Fruit fly (Drosophila melanogaster) whole organism, embryonic: ENCODE data around the gene Z600.

Experiments
- Awh ChIP-seq: fragments of 200-800 bp; sonication (Bioruptor generic); IDR thresholded peaks from 2 replicates; pipeline ENCODE4, ENCODE4 v1.3.6; 2022; ENCODE audit warnings: missing biosample characterization, missing genetic modification characterization
- CG10979 ChIP-seq: fragments of 200-800 bp; sonication (Bioruptor generic); optimal IDR thresholded peaks from 2 replicates; lab custom pipeline; 2018; ENCODE audit warnings: missing biosample characterization, mild to moderate bottlenecking, missing genetic modification characterization, moderate library complexity
- CG12219 ChIP-seq: fragments of 200-800 bp; sonication (Bioruptor generic); optimal IDR thresholded peaks from 3 replicates; lab custom pipeline; 2018; ENCODE audit warnings: missing biosample characterization, mild to moderate bottlenecking, missing genetic modification characterization
- CG12769 ChIP-seq: fragments of 200-800 bp; sonication (Bioruptor generic); optimal IDR thresholded peaks from 2 replicates; lab custom pipeline; 2019; ENCODE audit warnings: missing biosample characterization, mild to moderate bottlenecking, missing genetic modification characterization, moderate library complexity
- CG14710 ChIP-seq: fragments of 200-800 bp; sonication (Bioruptor generic); optimal IDR thresholded peaks from 3 replicates; lab custom pipeline; 2019; ENCODE audit warnings: missing biosample characterization, mild to moderate bottlenecking, missing genetic modification characterization, moderate library complexity
- CG16815 ChIP-seq: fragments of 200-800 bp; sonication (Bioruptor generic); optimal IDR thresholded peaks from 3 replicates; lab custom pipeline; 2017; ENCODE audit warnings: missing biosample characterization, mild to moderate bottlenecking, missing genetic modification characterization
- CG17186 ChIP-seq: fragments of 200-800 bp; sonication (Bioruptor generic); optimal IDR thresholded peaks from 3 replicates; lab custom pipeline; 2017; ENCODE audit warnings: missing biosample characterization, missing genetic modification reagents, missing genetic modification characterization
- CG18011 ChIP-seq: fragments of 200-800 bp; sonication (Bioruptor generic); optimal IDR thresholded peaks from 2 replicates; lab custom pipeline; 2017; ENCODE audit warnings: missing biosample characterization, missing genetic modification characterization, mild to moderate bottlenecking, moderate library complexity, missing genotype
- CG2116 ChIP-seq: fragments of 200-800 bp; sonication (Bioruptor generic); optimal IDR thresholded peaks from 3 replicates; lab custom pipeline; 2018; ENCODE audit warnings: missing biosample characterization, mild to moderate bottlenecking, missing genetic modification characterization
- CG2120 ChIP-seq: fragments of 200-800 bp; sonication (Bioruptor generic); optimal IDR thresholded peaks from 3 replicates; lab custom pipeline; 2016; ENCODE audit warnings: missing biosample characterization, missing genetic modification characterization
- CG30020 ChIP-seq: fragments of 200-800 bp; optimal IDR thresholded peaks from 2 replicates; lab custom pipeline; 2019; ENCODE audit warnings: missing biosample characterization, mild to moderate bottlenecking, missing genetic modification characterization, moderate library complexity
- CG34376 ChIP-seq: fragments of 200-800 bp; sonication (Bioruptor generic); optimal IDR thresholded peaks from 2 replicates; lab custom pipeline; 2018; ENCODE audit warnings: missing biosample characterization, mild to moderate bottlenecking, missing genetic modification characterization
- CG3726 ChIP-seq: fragments of 200-800 bp; sonication (Bioruptor generic); IDR thresholded peaks from 3 replicates; pipeline ENCODE4, ENCODE4 v1.3.6; 2022; ENCODE audit warnings: missing biosample characterization, missing genetic modification characterization
- CG3995 ChIP-seq: fragments of 200-800 bp; sonication (Bioruptor generic); optimal IDR thresholded peaks from 3 replicates; lab custom pipeline; 2016; ENCODE audit warnings: missing biosample characterization, missing genetic modification characterization
- CG4424 ChIP-seq: fragments of 200-800 bp; sonication (Bioruptor generic); optimal IDR thresholded peaks from 3 replicates; lab custom pipeline; 2016; ENCODE audit warnings: missing biosample characterization, missing genetic modification characterization
- CG4617 ChIP-seq: fragments of 200-800 bp; sonication (Bioruptor generic); optimal IDR thresholded peaks from 3 replicates; lab custom pipeline; 2016; ENCODE audit warnings: missing biosample characterization, missing genetic modification characterization, borderline replicate concordance
- CG6765 ChIP-seq: fragments of 200-800 bp; sonication (Bioruptor generic); optimal IDR thresholded peaks from 3 replicates; lab custom pipeline; 2017; ENCODE audit warnings: missing biosample characterization, mild to moderate bottlenecking, missing genetic modification characterization
- CG6791 ChIP-seq: fragments of 200-800 bp; sonication (Bioruptor generic); IDR thresholded peaks from 3 replicates; pipeline ENCODE4 v1.3.6; 2022; ENCODE audit warnings: missing biosample characterization, missing genetic modification characterization; ENCODE audit not compliant: partially characterized antibody
- CG8359 ChIP-seq: fragments of 200-800 bp; sonication (Bioruptor generic); optimal IDR thresholded peaks from 2 replicates; lab custom pipeline; 2017; ENCODE audit warnings: missing biosample characterization, mild to moderate bottlenecking, missing genetic modification characterization, borderline replicate concordance
- CG9932 ChIP-seq: fragments of 200-800 bp; sonication (Bioruptor generic); IDR thresholded peaks from 2 replicates; pipeline ENCODE4 v1.3.6; 2022; ENCODE audit warnings: missing biosample characterization, missing genetic modification characterization
- CoRest ChIP-seq: fragments of 200-800 bp; sonication (Bioruptor generic); optimal IDR thresholded peaks from 3 replicates; lab custom pipeline; 2018; ENCODE audit warnings: missing biosample characterization, mild to moderate bottlenecking, missing genetic modification characterization, moderate library complexity
- Dref ChIP-seq: fragments of 200-800 bp; sonication (Bioruptor generic); IDR thresholded peaks from 2 replicates; pipeline ENCODE4 v1.3.6; 2022; ENCODE audit warnings: missing biosample characterization, missing genetic modification characterization
- H15 ChIP-seq: fragments of 200-800 bp; sonication (Bioruptor generic); IDR thresholded peaks from 3 replicates; pipeline ENCODE4 v1.3.6; 2022; ENCODE audit warnings: missing biosample characterization, missing genetic modification characterization
- HmgZ ChIP-seq: fragments of 200-800 bp; sonication (Bioruptor generic); optimal IDR thresholded peaks from 2 replicates; lab custom pipeline; 2018; ENCODE audit warnings: missing biosample characterization, mild to moderate bottlenecking, missing genetic modification characterization
- Hmx ChIP-seq: fragments of 200-800 bp; sonication (Bioruptor generic); optimal IDR thresholded peaks from 2 replicates; lab custom pipeline; 2016; ENCODE audit warnings: missing biosample characterization, missing genetic modification characterization
- Lim3 ChIP-seq: fragments of 200-800 bp; sonication (Bioruptor generic); IDR thresholded peaks from 2 replicates; pipeline ENCODE4 v1.3.6; 2022; ENCODE audit warnings: missing biosample characterization, missing genetic modification characterization
- MESR4 ChIP-seq: fragments of 200-800 bp; sonication (Bioruptor generic); optimal IDR thresholded peaks from 2 replicates; lab custom pipeline; 2018; ENCODE audit warnings: missing biosample characterization, mild to moderate bottlenecking, missing genetic modification characterization, moderate library complexity
- NC2β ChIP-seq: fragments of 200-800 bp; sonication (Bioruptor generic); optimal IDR thresholded peaks from 2 replicates; lab custom pipeline; 2016; ENCODE audit warnings: missing biosample characterization, missing genetic modification characterization
- PHDP ChIP-seq: fragments of 200-800 bp; sonication (Bioruptor generic); optimal IDR thresholded peaks from 3 replicates; lab custom pipeline; 2018; ENCODE audit warnings: missing biosample characterization, mild to moderate bottlenecking, missing genetic modification characterization, moderate library complexity
- Ssrp ChIP-seq: fragments of 200-800 bp; sonication (Bioruptor generic); optimal IDR thresholded peaks from 2 replicates; lab custom pipeline; 2018; ENCODE audit warnings: missing biosample characterization, mild to moderate bottlenecking, missing genetic modification characterization, moderate library complexity
- TFAM ChIP-seq: fragments of 200-800 bp; sonication (Bioruptor generic); optimal IDR thresholded peaks from 2 replicates; lab custom pipeline; 2017; ENCODE audit warnings: missing biosample characterization, missing genetic modification characterization, inconsistent platforms
- Xbp1 ChIP-seq: fragments of 200-800 bp; sonication (Bioruptor generic); optimal IDR thresholded peaks from 3 replicates; lab custom pipeline; 2016; ENCODE audit warnings: missing biosample characterization, mild to moderate bottlenecking, missing genetic modification characterization
- chm ChIP-seq: fragments of 200-800 bp; sonication (Bioruptor generic); IDR thresholded peaks from 2 replicates; pipeline ENCODE4 v1.3.6; 2022; ENCODE audit warnings: missing biosample characterization, missing genetic modification characterization
- ems ChIP-seq: fragments of 200-800 bp; sonication (Bioruptor generic); optimal IDR thresholded peaks from 3 replicates; lab custom pipeline; 2016; ENCODE audit warnings: missing biosample characterization, missing genetic modification characterization
- fd3F ChIP-seq: fragments of 200-800 bp; sonication (Bioruptor generic); optimal IDR thresholded peaks from 2 replicates; lab custom pipeline; 2018; ENCODE audit warnings: missing biosample characterization, mild to moderate bottlenecking, missing genetic modification characterization, moderate library complexity
- fu2 ChIP-seq: fragments of 200-800 bp; sonication (Bioruptor generic); optimal IDR thresholded peaks from 2 replicates; lab custom pipeline; 2016; ENCODE audit warnings: missing biosample characterization, missing genetic modification characterization
- grau ChIP-seq: fragments of 200-800 bp; optimal IDR thresholded peaks from 3 replicates; lab custom pipeline; 2019; ENCODE audit warnings: missing biosample characterization, mild to moderate bottlenecking, missing genetic modification characterization, moderate library complexity
- h ChIP-seq: fragments of >200 bp; optimal IDR thresholded peaks from 2 replicates; lab custom pipeline; 2017
- ham ChIP-seq: fragments of 200-800 bp; sonication (Bioruptor generic); IDR thresholded peaks from 2 replicates; pipeline ENCODE4 v1.3.6; 2022; ENCODE audit warnings: missing biosample characterization, missing genetic modification characterization
- hb ChIP-seq: fragments of 200-800 bp; sonication (Bioruptor generic); IDR thresholded peaks from 3 replicates; pipeline ENCODE4 v1.3.6; 2022; ENCODE audit warnings: missing biosample characterization, missing genetic modification characterization; ENCODE audit not compliant: partially characterized antibody
- kay ChIP-seq: fragments of 200-800 bp; sonication (Bioruptor generic); optimal IDR thresholded peaks from 2 replicates; lab custom pipeline; 2016; ENCODE audit warnings: missing biosample characterization, missing genetic modification characterization
- klu ChIP-seq: fragments of 200-800 bp; sonication (Bioruptor generic); IDR thresholded peaks from 2 replicates; pipeline ENCODE4 v1.3.6; 2022; ENCODE audit warnings: missing biosample characterization, missing genetic modification characterization
- nerfin-2 ChIP-seq: fragments of 200-800 bp; sonication (Bioruptor generic); IDR thresholded peaks from 2 replicates; pipeline ENCODE4 v1.3.6; 2022; ENCODE audit warnings: missing biosample characterization, missing genetic modification characterization; ENCODE audit not compliant: partially characterized antibody
- nmo ChIP-seq: fragments of 200-800 bp; sonication (Bioruptor generic); optimal IDR thresholded peaks from 2 replicates; lab custom pipeline; 2018; ENCODE audit warnings: missing biosample characterization, mild to moderate bottlenecking, missing genetic modification characterization, moderate library complexity
- nom ChIP-seq: fragments of 200-800 bp; sonication (Bioruptor generic); optimal IDR thresholded peaks from 2 replicates; lab custom pipeline; 2017; ENCODE audit warnings: missing biosample characterization, missing genetic modification characterization, mild to moderate bottlenecking, moderate library complexity, missing genetic modification reagents
- pfk ChIP-seq: fragments of 200-800 bp; sonication (Bioruptor generic); optimal IDR thresholded peaks from 2 replicates; lab custom pipeline; 2018; ENCODE audit warnings: missing biosample characterization, mild to moderate bottlenecking, missing genetic modification characterization, moderate library complexity
- slp2 ChIP-seq: fragments of 200-800 bp; sonication (Bioruptor generic); optimal IDR thresholded peaks from 2 replicates; lab custom pipeline; 2016; ENCODE audit warnings: missing biosample characterization, missing genetic modification characterization
- trem ChIP-seq: fragments of 200-800 bp; optimal IDR thresholded peaks from 3 replicates; lab custom pipeline; 2019; ENCODE audit warnings: missing biosample characterization, mild to moderate bottlenecking, missing genetic modification characterization, moderate library complexity
- tup ChIP-seq: fragments of 200-800 bp; sonication (Bioruptor generic); optimal IDR thresholded peaks from 2 replicates; lab custom pipeline; 2016; ENCODE audit warnings: missing biosample characterization, mild to moderate bottlenecking, missing genetic modification characterization, moderate library complexity
- zf30C ChIP-seq: fragments of 200-800 bp; sonication (Bioruptor generic); optimal IDR thresholded peaks from 3 replicates; lab custom pipeline; 2018; ENCODE audit warnings: missing biosample characterization, mild to moderate bottlenecking, missing genetic modification characterization

Gene Z600

DNA sequence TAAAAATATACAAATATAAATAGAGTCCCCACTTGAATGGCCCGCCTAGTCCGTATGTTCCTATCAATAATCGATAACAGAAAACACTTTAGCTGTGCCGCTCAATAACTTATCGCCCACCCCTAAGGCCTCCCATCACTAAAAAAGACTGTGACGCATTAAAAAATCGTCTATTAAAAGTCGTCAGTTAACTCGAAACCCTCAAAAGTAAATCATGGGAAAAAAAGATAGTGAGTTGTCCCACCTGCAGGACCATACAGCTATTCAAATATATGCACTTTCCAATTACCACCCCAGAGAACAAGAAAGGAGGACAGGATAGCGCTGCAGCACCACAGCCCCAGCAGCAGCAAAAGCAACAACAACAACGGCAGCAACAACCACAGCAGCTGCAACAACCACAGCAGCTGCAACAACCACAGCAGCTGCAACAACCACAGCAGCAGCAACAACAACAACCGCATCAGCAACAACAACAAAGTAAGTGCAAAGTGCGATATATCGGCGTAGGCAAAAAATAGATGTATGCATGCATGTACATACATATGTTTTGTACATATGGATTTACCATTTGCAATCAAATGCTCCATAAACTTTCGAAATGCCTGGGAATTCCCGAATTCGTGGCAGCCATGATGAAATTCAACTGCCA lies 45.3 kb downstream of the Z600 start, which contains the start of gene AGO2 (continued):
- peak; percentile 99 for TF ChIP-seq MESR4 (GFP tag; lab: Kevin White, UChicago)
- TF ChIP-seq CG12219 = no peak
- peak; percentile 70; the same call in 1 of the 3 replicates for TF ChIP-seq CG6791 (GFP tag; lab: Robert Waterston, UW)
- peak; percentile 100 for TF ChIP-seq nom (GFP tag; lab: Kevin White, UChicago)
- peak; percentile 18 for TF ChIP-seq nmo
- TF ChIP-seq CG10979 (tag; lab: Kevin White, UChicago) = peak; percentile 12
- no peak for TF ChIP-seq Xbp1 (GFP tag; lab: Kevin White, UChicago)
- no peak for TF ChIP-seq ems (GFP tag; lab: Kevin White, UChicago)
- TF ChIP-seq CG14710 = peak; percentile 81
- peak; percentile 66 for TF ChIP-seq CG17186 (GFP tag; lab: Kevin White, UChicago)
- TF ChIP-seq fd3F (GFP tag; lab: Kevin White, UChicago) = no peak
- TF ChIP-seq CG34376 = peak; percentile 12
- TF ChIP-seq zf30C (GFP tag; lab: Kevin White, UChicago) = no peak
- no peak for TF ChIP-seq CG4424
- peak; percentile 93 for TF ChIP-seq Dref (GFP tag; lab: Robert Waterston, UW)
- TF ChIP-seq CG2116 (GFP tag; lab: Kevin White, UChicago) = peak; percentile 91
- peak; percentile 63 for TF ChIP-seq CG30020 (tag; lab: Kevin White, UChicago)
- TF ChIP-seq grau (tag; lab: Kevin White, UChicago) = no peak
- peak; percentile 91 for TF ChIP-seq kay (GFP tag; lab: Kevin White, UChicago)
- peak; percentile 66 for TF ChIP-seq trem (tag; lab: Kevin White, UChicago)
- no peak for TF ChIP-seq CG3726 (GFP tag; lab: Robert Waterston, UW)
- no peak for TF ChIP-seq slp2 (GFP tag; lab: Kevin White, UChicago)
- TF ChIP-seq Awh = no peak
- no peak; the same call in 1 of the 2 replicates for TF ChIP-seq chm (GFP tag; lab: Robert Waterston, UW)
- no peak for TF ChIP-seq ham (GFP tag; lab: Robert Waterston, UW)
- TF ChIP-seq hb (GFP tag; lab: Robert Waterston, UW) = peak; percentile 68; the same call in 2 of the 3 replicates
- TF ChIP-seq HmgZ (tag; lab: Kevin White, UChicago) = no peak
- TF ChIP-seq CG8359 = no peak
- no peak for TF ChIP-seq tup
- peak; percentile 11 for TF ChIP-seq CG2120
- peak; percentile 73; the same call in 1 of the 2 replicates for TF ChIP-seq nerfin-2
- no peak for TF ChIP-seq CG3995
- no peak for TF ChIP-seq klu (GFP tag; lab: Robert Waterston, UW)
- TF ChIP-seq CG18011 (GFP tag; lab: Kevin White, UChicago) = no peak
- TF ChIP-seq CG9932 (GFP tag; lab: Robert Waterston, UW) = no peak
- TF ChIP-seq h (lab: Kevin White, UChicago) = no peak
- no peak for TF ChIP-seq TFAM (GFP tag; lab: Kevin White, UChicago)
- no peak for TF ChIP-seq CG16815 (GFP tag; lab: Kevin White, UChicago)
- no peak for TF ChIP-seq Hmx (GFP tag; lab: Kevin White, UChicago)
- TF ChIP-seq PHDP = no peak
- TF ChIP-seq pfk (GFP tag; lab: Kevin White, UChicago) = no peak
- peak; percentile 23 for TF ChIP-seq CoRest
- peak; percentile 29 for TF ChIP-seq fu2 (GFP tag; lab: Kevin White, UChicago)
- peak; percentile 93 for TF ChIP-seq CG4617
- TF ChIP-seq Lim3 (GFP tag; lab: Robert Waterston, UW) = no peak
- no peak for TF ChIP-seq H15 (GFP tag; lab: Robert Waterston, UW)
- TF ChIP-seq CG12769 (tag; lab: Kevin White, UChicago) = no peak
- peak; percentile 24 for TF ChIP-seq CG6765
- TF ChIP-seq NC2β (GFP tag; lab: Kevin White, UChicago) = no peak
- TF ChIP-seq Ssrp (tag; lab: Kevin White, UChicago) = no peak
